Comparison of ENCODE assay signal across 1 worm cellular context in the genomic region with DNA sequence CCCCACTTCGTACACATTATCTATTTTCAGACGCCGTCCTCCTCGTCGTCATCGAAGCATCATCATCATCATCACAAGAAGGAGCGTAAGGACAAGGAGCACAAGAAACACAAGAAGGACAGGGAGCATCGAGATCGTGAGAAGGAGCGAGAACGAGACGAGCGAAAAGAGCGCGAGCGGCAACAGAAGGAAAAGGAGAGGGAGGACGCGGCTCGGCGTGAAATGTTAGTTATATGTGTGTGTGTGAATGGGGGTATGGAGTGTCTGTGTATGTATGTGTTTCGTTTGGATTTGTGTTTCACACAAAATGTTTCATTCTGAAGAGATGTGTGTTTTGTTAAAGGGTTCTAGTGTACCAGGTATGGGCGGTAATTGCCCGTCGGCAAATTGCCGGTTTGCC.
A peak's percentile ranks its signal among the peaks of the same experiment; 100 is the strongest.
TF ChIP-seq lines count a peak whose summit lies in the region.

No protein-coding gene starts in this region.

TF ChIP-seq in whole organism, L2 larva, 48 proteins besides CTCF, POLR2A, EP300 and RAD21 (continued from another document):
- TF ChIP-seq mbf-1 (tag; optimal IDR thresholded peaks at IDR 0.05; lab: Kevin White, UChicago), result no peak
- peak; percentile 17 for TF ChIP-seq C34F6.9 (tag; optimal IDR thresholded peaks at IDR 0.05; lab: Kevin White, UChicago)
- TF ChIP-seq elt-1 (tag; optimal IDR thresholded peaks at IDR 0.05; lab: Kevin White, UChicago), result no peak
